Fruit fly (Drosophila melanogaster) ovary, adult (tissue): ENCODE measurements around the gene Rhau.

Experiments used
- CG17801 ChIP-seq: fragments of 200-800 bp; optimal IDR thresholded peaks from 2 replicates; lab custom pipeline; 2019; ENCODE audit warnings: missing biosample characterization, mild to moderate bottlenecking, missing genetic modification characterization, moderate library complexity; ENCODE audit not compliant: partially characterized antibody

Rhau gene

dm6 chr2L:20759809-20760485, 2.2 kb upstream of the Rhau start:
- peak; percentile 79 for TF ChIP-seq CG17801 (GFP tag; lab: Kevin White, UChicago)

- no peak for TF ChIP-seq CG17801 (GFP tag; lab: Kevin White, UChicago)
Observed at dm6 chr2L:20758847-20759465, 1.2 kb upstream of the Rhau start.

dm6 chr2L:20758188-20758846, 532 bp upstream of the Rhau start:
- peak; percentile 58 for TF ChIP-seq CG17801 (GFP tag; lab: Kevin White, UChicago)

- TF ChIP-seq CG17801 (GFP tag; lab: Kevin White, UChicago): peak; percentile 69
Observed at dm6 chr2L:20752160-20752559, 5.6 kb downstream of the Rhau start, which contains the start of the genes Amacr and Ns4. Gene Amacr, minus strand, starts transcription at chr2L:20752341. Gene Ns4, plus strand, starts transcription at chr2L:20752476.

- TF ChIP-seq CG17801 (GFP tag; lab: Kevin White, UChicago): no peak
Observed at dm6 chr2L:20735121-20735855, 22.5 kb downstream of the Rhau start.

dm6 chr2L:20734687-20735088, 23.1 kb downstream of the Rhau start:
- TF ChIP-seq CG17801 (GFP tag; lab: Kevin White, UChicago): no peak

- TF ChIP-seq CG17801 (GFP tag; lab: Kevin White, UChicago): no peak
Observed at dm6 chr2L:20734066-20734686, 23.6 kb downstream of the Rhau start, which contains the start of gene TM9SF2. Gene TM9SF2, minus strand, starts transcription at chr2L:20734309.

- no peak for TF ChIP-seq CG17801 (GFP tag; lab: Kevin White, UChicago)
Observed at dm6 chr2L:20733025-20733424, 24.8 kb downstream of the Rhau start.

dm6 chr2L:20730182-20730581, 27.6 kb downstream of the Rhau start, which contains the start of gene CarT:
Gene CarT, minus strand, starts transcription at chr2L:20730282.
- no peak for TF ChIP-seq CG17801 (GFP tag; lab: Kevin White, UChicago)

- TF ChIP-seq CG17801 (GFP tag; lab: Kevin White, UChicago): no peak
Observed at dm6 chr2L:20726451-20726850, 31.3 kb downstream of the Rhau start, which contains the start of gene CG9316. Gene CG9316, minus strand, starts transcription at chr2L:20726551.

dm6 chr2L:20724024-20724423, 33.8 kb downstream of the Rhau start:
- TF ChIP-seq CG17801 (GFP tag; lab: Kevin White, UChicago): no peak

dm6 chr2L:20721456-20721855, 36.3 kb downstream of the Rhau start:
- TF ChIP-seq CG17801 (GFP tag; lab: Kevin White, UChicago): no peak

dm6 chr2L:20720011-20720410, 37.8 kb downstream of the Rhau start:
- TF ChIP-seq CG17801 (GFP tag; lab: Kevin White, UChicago): no peak

dm6 chr2L:20716712-20717111, 41.1 kb downstream of the Rhau start:
- no peak for TF ChIP-seq CG17801 (GFP tag; lab: Kevin White, UChicago)
